Fruit fly (Drosophila melanogaster) whole organism: ENCODE results near the gene ind.

Experiments used
- CG8478 ChIP-seq: fragments of >200 bp; optimal IDR thresholded peaks from 2 replicates; lab custom pipeline; 2018; ENCODE audit warnings: inconsistent platforms
- Dll ChIP-seq: fragments of >200 bp; optimal IDR thresholded peaks from 2 replicates; lab custom pipeline; 2017
- EcR ChIP-seq, 2 experiments: fragments of >200 bp; optimal IDR thresholded peaks; 2 replicates each; lab custom pipeline; 2017; ENCODE audit warnings: missing biosample characterization in 2 of 2, missing genetic modification characterization in 2 of 2, missing genetic modification reagents in 2 of 2
- pan ChIP-seq: fragments of >200 bp; optimal IDR thresholded peaks from 2 replicates; lab custom pipeline; 2017
- psq ChIP-seq: fragments of >200 bp; optimal IDR thresholded peaks from 2 replicates; lab custom pipeline; 2017
- usp ChIP-seq: fragments of >200 bp; optimal IDR thresholded peaks from 2 replicates; lab custom pipeline; 2017; ENCODE audit warnings: missing biosample characterization, missing genetic modification characterization, mixed read lengths

ind gene

dm6 chr3L:15011638-15012335 is 31.9 kb downstream of the ind start:
- no peak for TF ChIP-seq Dll (lab: Kevin White, UChicago)

dm6 chr3L:15011142-15011541 is 32.6 kb downstream of the ind start:
- TF ChIP-seq CG8478 (lab: Kevin White, UChicago) (no peak), pan (lab: Kevin White, UChicago) (no peak), psq (lab: Kevin White, UChicago) (no peak)

- no peak for TF ChIP-seq usp (GFP tag; lab: Kevin White, UChicago)
Observed at dm6 chr3L:15010601-15011000, 33.1 kb downstream of the ind start.

- TF ChIP-seq pan (lab: Kevin White, UChicago), result no peak
- TF ChIP-seq usp (GFP tag; lab: Kevin White, UChicago), result no peak
- no peak for TF ChIP-seq EcR (GFP tag; optimal IDR thresholded peaks at IDR 0.05; lab: Kevin White, UChicago)
- TF ChIP-seq psq (lab: Kevin White, UChicago), result no peak
- no peak for TF ChIP-seq Dll (lab: Kevin White, UChicago)
- no peak for TF ChIP-seq CG8478 (lab: Kevin White, UChicago)
Observed at dm6 chr3L:15009681-15010080, 34.0 kb downstream of the ind start.

- TF ChIP-seq psq (lab: Kevin White, UChicago), result no peak
- no peak for TF ChIP-seq pan (lab: Kevin White, UChicago)
- TF ChIP-seq EcR (GFP tag; optimal IDR thresholded peaks at IDR 0.05; lab: Kevin White, UChicago), result no peak
- TF ChIP-seq usp (GFP tag; lab: Kevin White, UChicago), result no peak
- no peak for TF ChIP-seq CG8478 (lab: Kevin White, UChicago)
- no peak for TF ChIP-seq Dll (lab: Kevin White, UChicago)
Observed at dm6 chr3L:15007271-15007948, 36.3 kb downstream of the ind start.

- TF ChIP-seq EcR (GFP tag; optimal IDR thresholded peaks at IDR 0.05; lab: Kevin White, UChicago) (no peak), CG8478 (lab: Kevin White, UChicago) (no peak), Dll (lab: Kevin White, UChicago) (no peak), pan (lab: Kevin White, UChicago) (no peak), psq (lab: Kevin White, UChicago) (no peak), usp (GFP tag; lab: Kevin White, UChicago) (no peak)
Observed at dm6 chr3L:15006825-15007224, 36.9 kb downstream of the ind start.

- TF ChIP-seq pan (lab: Kevin White, UChicago), result no peak
- no peak for TF ChIP-seq Dll (lab: Kevin White, UChicago)
- no peak for TF ChIP-seq usp (GFP tag; lab: Kevin White, UChicago)
- no peak for TF ChIP-seq EcR (GFP tag; optimal IDR thresholded peaks at IDR 0.05; lab: Kevin White, UChicago)
- no peak for TF ChIP-seq psq (lab: Kevin White, UChicago)
- TF ChIP-seq CG8478 (lab: Kevin White, UChicago), result no peak
Observed at dm6 chr3L:15005774-15006173, 38.0 kb downstream of the ind start.

dm6 chr3L:15005085-15005484 is 38.6 kb downstream of the ind start:
- no peak for TF ChIP-seq CG8478 (lab: Kevin White, UChicago)
- no peak for TF ChIP-seq pan (lab: Kevin White, UChicago)
- no peak for TF ChIP-seq psq (lab: Kevin White, UChicago)
- TF ChIP-seq EcR (GFP tag; optimal IDR thresholded peaks at IDR 0.05; lab: Kevin White, UChicago), result no peak
- TF ChIP-seq usp (GFP tag; lab: Kevin White, UChicago), result no peak
- no peak for TF ChIP-seq Dll (lab: Kevin White, UChicago)

- no peak for TF ChIP-seq psq (lab: Kevin White, UChicago)
- no peak for TF ChIP-seq usp (GFP tag; lab: Kevin White, UChicago)
- no peak for TF ChIP-seq EcR (GFP tag; optimal IDR thresholded peaks at IDR 0.05; lab: Kevin White, UChicago)
- no peak for TF ChIP-seq Dll (lab: Kevin White, UChicago)
- no peak for TF ChIP-seq pan (lab: Kevin White, UChicago)
- TF ChIP-seq CG8478 (lab: Kevin White, UChicago), result no peak
Observed at dm6 chr3L:14999284-15000019, 44.3 kb downstream of the ind start, which contains the start of the genes mRpL39 and Prosbeta2. TSS of gene mRpL39 (minus strand) at chr3L:14999666. TSS of gene Prosbeta2 (plus strand) at chr3L:14999951.

- TF ChIP-seq CG8478 (lab: Kevin White, UChicago), result no peak
- TF ChIP-seq pan (lab: Kevin White, UChicago), result no peak
- no peak for TF ChIP-seq usp (GFP tag; lab: Kevin White, UChicago)
- no peak for TF ChIP-seq Dll (lab: Kevin White, UChicago)
- no peak for TF ChIP-seq psq (lab: Kevin White, UChicago)
- no peak for TF ChIP-seq EcR (GFP tag; optimal IDR thresholded peaks at IDR 0.05; lab: Kevin White, UChicago)
Observed at dm6 chr3L:14992807-14993206, 50.9 kb downstream of the ind start.
